Fruit fly (Drosophila melanogaster) whole organism, larva: ENCODE data around the gene Nost.

Experiments used
- noc ChIP-seq: fragments of 200-800 bp; sonication (Bioruptor generic); optimal IDR thresholded peaks from 3 replicates; lab custom pipeline; 2019; ENCODE audit warnings: missing biosample characterization, mild to moderate bottlenecking, missing genetic modification characterization, moderate library complexity

The Nost gene

dm6 chrX:9029900-9030373 is at the start of gene Nost:
Nost (plus strand) TSS chrX:9030205.
- no peak for TF ChIP-seq noc (tag; lab: Kevin White, UChicago)

- TF ChIP-seq noc (tag; lab: Kevin White, UChicago): no peak
Measured at dm6 chrX:8984342-8984741, 45.7 kb upstream of the Nost start, which contains the start of gene CG12662. CG12662 (minus strand) TSS chrX:8984442.

DNA sequence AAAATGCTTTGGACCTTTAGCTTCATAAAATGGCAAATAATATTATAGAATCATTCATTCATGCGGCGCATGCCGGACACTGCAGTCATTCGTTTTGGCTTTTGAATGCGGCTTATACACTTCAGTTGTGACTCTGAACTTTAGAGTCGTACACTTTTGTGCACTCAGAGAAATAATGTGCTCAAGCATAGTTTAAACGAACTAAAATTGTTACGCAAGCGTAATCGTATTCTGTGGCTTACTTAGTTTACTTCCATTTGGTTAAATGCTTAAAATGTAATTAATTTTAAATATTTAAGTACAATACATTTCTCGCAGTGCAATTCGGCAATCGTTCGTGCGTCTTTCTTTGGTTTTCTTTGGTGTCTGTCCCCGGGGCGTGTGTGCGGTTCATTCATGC is 25.7 kb upstream of the Nost start:
- no peak for TF ChIP-seq noc (tag; lab: Kevin White, UChicago)

DNA sequence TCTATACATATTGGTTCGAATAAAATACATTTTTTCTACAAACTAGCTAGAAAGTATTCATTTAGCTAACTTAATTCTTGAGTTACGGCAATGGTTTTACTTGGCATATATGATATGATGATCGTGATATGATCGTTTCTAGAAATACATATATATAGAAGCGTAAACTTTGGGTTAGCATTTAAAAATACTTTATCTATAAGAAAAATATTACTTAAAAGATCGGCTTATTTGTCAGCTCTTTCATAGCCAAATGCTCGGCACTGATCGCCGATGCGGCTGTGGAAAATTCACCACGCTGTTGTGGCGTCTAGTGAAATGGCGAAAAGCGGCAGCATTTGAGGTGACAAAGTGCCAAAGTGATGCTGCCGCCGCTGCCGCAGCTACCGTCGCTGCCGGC is 22.8 kb upstream of the Nost start:
- TF ChIP-seq noc (tag; lab: Kevin White, UChicago): no peak

- no peak for TF ChIP-seq noc (tag; lab: Kevin White, UChicago)
Measured at dm6 chrX:9012722-9013121, 17.3 kb upstream of the Nost start.

dm6 chrX:9013339-9013939 is 16.6 kb upstream of the Nost start:
- no peak for TF ChIP-seq noc (tag; lab: Kevin White, UChicago)

DNA sequence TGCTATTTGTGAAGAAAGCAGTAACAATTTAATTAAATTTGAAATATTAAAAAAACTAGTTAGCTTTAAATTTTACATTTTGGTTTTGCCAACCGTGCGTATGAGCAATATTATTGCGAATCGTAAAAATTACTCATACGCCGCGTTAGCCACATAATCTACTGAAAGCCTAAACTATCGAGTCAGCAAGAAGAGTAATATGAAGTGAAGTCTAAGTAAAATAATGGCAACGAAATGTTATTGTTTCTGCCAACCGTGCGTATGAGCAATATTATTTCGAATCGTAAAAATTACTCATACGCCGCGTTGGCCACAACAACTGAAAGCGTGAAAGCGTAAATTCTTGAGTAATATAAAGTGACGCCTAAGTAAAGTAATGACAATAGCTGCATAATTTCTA is 9.9 kb upstream of the Nost start:
- no peak for TF ChIP-seq noc (tag; lab: Kevin White, UChicago)

- TF ChIP-seq noc (tag; lab: Kevin White, UChicago): no peak
Measured at dm6 chrX:9029416-9029815, 589 bp upstream of the Nost start.

- TF ChIP-seq noc (tag; lab: Kevin White, UChicago): no peak
Measured at dm6 chrX:9036113-9036512, 6.1 kb downstream of the Nost start.

DNA sequence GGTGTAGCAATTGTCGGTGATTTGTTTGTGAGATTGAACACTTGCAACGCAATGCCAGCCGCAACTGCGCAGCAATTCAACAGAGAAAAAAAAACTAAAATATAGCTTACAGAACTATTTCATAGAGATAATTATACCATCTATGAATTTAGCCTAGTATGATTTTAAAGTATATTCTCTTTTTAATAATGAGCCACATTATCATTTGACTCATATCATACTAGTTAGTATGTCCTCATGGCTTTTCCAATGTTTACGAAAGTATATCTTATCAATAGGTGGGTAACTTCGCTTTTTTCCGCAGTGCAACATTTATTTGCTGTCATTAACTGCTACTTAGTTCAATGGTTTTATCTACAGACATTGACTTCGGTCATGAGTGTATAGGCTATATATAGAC is 8.8 kb downstream of the Nost start:
- TF ChIP-seq noc (tag; lab: Kevin White, UChicago): no peak

dm6 chrX:9040855-9041254 is 10.8 kb downstream of the Nost start:
- TF ChIP-seq noc (tag; lab: Kevin White, UChicago): no peak

dm6 chrX:9041789-9042456 is 11.9 kb downstream of the Nost start:
- TF ChIP-seq noc (tag; lab: Kevin White, UChicago): no peak

dm6 chrX:9042457-9043045 is 12.5 kb downstream of the Nost start:
- TF ChIP-seq noc (tag; lab: Kevin White, UChicago): no peak

DNA sequence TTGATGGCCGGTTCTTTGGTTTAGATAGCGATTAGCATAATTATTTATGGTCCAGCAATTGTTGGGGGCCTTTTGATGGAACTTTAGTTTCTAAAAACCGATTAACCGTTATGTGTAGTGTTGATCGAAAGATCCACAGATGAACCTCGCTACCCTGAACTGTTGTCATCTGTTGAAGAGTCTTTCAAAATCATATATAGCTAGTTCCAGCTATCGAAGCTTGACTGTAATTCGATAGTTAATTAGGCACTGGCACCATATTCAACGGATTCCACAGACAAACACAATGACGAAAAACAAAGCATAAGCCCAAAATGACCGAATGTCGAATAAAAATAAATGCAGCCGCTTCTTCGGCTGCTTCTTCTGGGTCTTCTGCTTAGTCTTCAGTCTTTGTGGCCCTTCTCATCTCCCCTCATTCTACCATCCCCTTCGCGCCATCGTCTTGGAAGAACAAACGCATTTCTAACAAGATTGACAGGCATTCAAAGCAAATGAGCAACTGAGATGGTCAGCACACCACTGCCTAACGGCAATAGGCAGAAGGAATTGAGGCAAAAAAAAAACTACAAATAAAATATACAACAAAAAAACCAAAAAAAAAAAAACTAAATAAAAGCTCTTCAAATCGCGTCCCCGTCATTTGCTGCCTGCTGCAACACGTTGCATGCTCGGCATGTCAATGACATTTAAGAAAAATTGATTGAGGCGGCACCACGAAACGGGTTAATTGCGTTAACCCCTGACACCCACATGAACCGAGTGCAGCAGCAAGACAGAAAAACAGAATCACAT is 13.9 kb downstream of the Nost start:
- no peak for TF ChIP-seq noc (tag; lab: Kevin White, UChicago)

DNA sequence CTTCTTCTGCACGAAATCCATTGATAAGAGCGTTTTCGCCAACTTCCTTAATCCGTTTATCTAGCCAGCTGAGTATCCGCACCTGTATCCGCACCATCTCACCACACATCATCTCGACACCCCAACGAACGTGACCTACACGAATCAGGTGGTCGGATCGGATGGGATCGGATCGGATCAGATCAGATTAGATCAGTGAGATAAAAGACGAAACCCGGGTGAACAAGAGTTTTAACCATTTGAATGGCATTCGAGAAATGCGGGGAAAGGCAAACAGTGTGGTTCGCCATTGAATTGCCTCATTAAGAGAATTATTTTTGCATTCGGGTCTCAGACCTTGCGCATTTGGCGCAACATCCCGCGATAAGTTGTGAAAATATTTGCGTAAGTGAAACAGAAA is 14.9 kb downstream of the Nost start:
- no peak for TF ChIP-seq noc (tag; lab: Kevin White, UChicago)

dm6 chrX:9046383-9046941 is 16.5 kb downstream of the Nost start:
- TF ChIP-seq noc (tag; lab: Kevin White, UChicago): no peak
